Fruit fly (Drosophila melanogaster): ENCODE data around the gene mus81.

Gene mus81

DNA sequence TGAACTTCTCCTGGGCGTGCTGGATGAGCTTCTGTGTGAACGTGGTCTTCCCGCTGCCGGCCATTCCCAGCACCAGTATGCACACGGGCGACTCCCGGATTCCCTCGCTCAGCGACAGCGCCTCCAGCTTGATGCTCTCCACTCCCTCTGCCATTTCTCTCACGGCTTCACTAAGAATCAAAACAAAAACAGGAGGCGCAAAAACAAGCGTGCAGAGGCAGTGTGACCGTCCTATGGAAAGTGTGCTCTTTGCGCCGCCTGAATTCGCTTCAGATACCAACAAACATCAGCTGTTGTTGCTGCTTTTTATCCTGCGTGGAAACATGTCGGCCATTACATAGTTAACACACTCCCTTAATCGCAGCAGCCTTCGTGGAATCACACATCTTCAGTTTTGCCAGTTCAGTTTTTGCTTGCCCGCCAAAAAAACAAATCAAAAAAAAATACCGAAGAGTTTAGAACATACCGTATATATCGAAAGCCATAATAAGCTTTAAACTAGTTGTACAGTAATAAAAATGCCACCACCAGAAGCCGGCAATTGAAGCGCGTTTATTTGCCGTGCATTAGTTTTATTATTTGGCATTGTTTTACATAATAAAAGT, at the start of gene mus81, which contains the start of gene CG3704 (continued):
- TF ChIP-seq Scr (GFP tag; IDR thresholded peaks at IDR 0.05; ENCODE audit: partially characterized antibody) (peak; percentile 68), twi (tag; optimal IDR thresholded peaks at IDR 0.05) (no peak), Doc3 (GFP tag; IDR thresholded peaks at IDR 0.05; ENCODE audit: partially characterized antibody) (peak; percentile 52; the same call in 2 of the 3 replicates), CG13624 (GFP tag; optimal IDR thresholded peaks at IDR 0.05) (no peak), MTF-1 (GFP tag; optimal IDR thresholded peaks at IDR 0.05; ENCODE audit: borderline replicate concordance) (no peak), btn (GFP tag; optimal IDR thresholded peaks at IDR 0.05) (no peak), CG8281 (tag; optimal IDR thresholded peaks at IDR 0.05) (no peak), fd102C (GFP tag; optimal IDR thresholded peaks at IDR 0.05) (no peak), CkIIα-i1 (GFP tag; IDR thresholded peaks at IDR 0.05) (no peak), CG42726 (GFP tag; IDR thresholded peaks at IDR 0.05; ENCODE audit: partially characterized antibody) (no peak), aop (GFP tag; IDR thresholded peaks at IDR 0.05) (no peak), gro (GFP tag; optimal IDR thresholded peaks at IDR 0.05) (no peak), Hey (tag; optimal IDR thresholded peaks at IDR 0.05) (no peak), tx (GFP tag; optimal IDR thresholded peaks at IDR 0.05) (no peak), CG15601 (tag; optimal IDR thresholded peaks at IDR 0.05) (no peak), lmd (GFP tag; IDR thresholded peaks at IDR 0.05) (no peak), oc (tag; optimal IDR thresholded peaks at IDR 0.05) (no peak), gsb-n (tag; optimal IDR thresholded peaks at IDR 0.05) (peak; percentile 2), HLH4C (GFP tag; IDR thresholded peaks at IDR 0.05; ENCODE audit: partially characterized antibody) (0 out of 3 replicates have a peak, but pooled peaks have one; percentile 29), Dref (GFP tag; IDR thresholded peaks at IDR 0.05) (no peak), odd (GFP tag; optimal IDR thresholded peaks at IDR 0.05) (no peak), sd (tag; optimal IDR thresholded peaks at IDR 0.05) (no peak), CG14050 (GFP tag; IDR thresholded peaks at IDR 0.05) (no peak), CG10209 (GFP tag; optimal IDR thresholded peaks at IDR 0.05) (no peak), CG10543 (GFP tag; optimal IDR thresholded peaks at IDR 0.05) (no peak), Deaf1 (tag; optimal IDR thresholded peaks at IDR 0.05) (no peak), exex (tag; optimal IDR thresholded peaks at IDR 0.05) (no peak), CG30431 (GFP tag; optimal IDR thresholded peaks at IDR 0.05) (no peak), bab2 (GFP tag; optimal IDR thresholded peaks at IDR 0.05) (no peak), Hand (GFP tag; optimal IDR thresholded peaks at IDR 0.05) (no peak), CG18619 (GFP tag; optimal IDR thresholded peaks at IDR 0.05) (no peak), CG15479 (GFP tag; optimal IDR thresholded peaks at IDR 0.05) (no peak), amos (GFP tag; IDR thresholded peaks at IDR 0.05; ENCODE audit: partially characterized antibody) (no peak), CG12744 (GFP tag; optimal IDR thresholded peaks at IDR 0.05) (no peak), CG2129 (GFP tag; IDR thresholded peaks at IDR 0.05; ENCODE audit: partially characterized antibody) (0 out of 2 replicates have a peak, but pooled peaks have one; percentile 12)

DNA sequence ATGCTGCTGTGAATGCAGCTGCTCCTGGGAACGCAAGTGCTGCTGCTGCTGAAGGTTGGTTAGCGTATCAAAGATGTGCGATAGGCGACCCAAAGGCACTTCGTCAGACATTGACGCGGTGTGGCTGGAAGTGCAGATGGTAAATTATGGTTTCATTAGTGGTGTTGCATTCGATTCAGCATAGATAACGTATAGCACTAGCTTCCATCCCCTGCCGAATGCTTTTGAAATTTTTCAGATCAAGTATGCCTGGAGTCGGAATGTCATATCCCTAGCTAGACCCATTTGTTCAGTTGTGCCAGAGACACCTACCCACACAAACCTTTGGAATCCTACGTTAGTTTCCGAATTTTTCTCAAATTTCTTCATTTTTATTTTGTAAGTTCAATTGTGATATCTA, 46.7 kb upstream of the mus81 start, which contains the start of gene CG11663:
Gene CG11663, plus strand, starts transcription at position 301 of the 400 bp plus-strand sequence.
- TF ChIP-seq chif (GFP tag; optimal IDR thresholded peaks at IDR 0.05) (no peak), gcm (GFP tag; optimal IDR thresholded peaks at IDR 0.05) (no peak), psq (GFP tag; optimal IDR thresholded peaks at IDR 0.05) (no peak), sqz (GFP tag; optimal IDR thresholded peaks at IDR 0.05) (no peak), Dip3 (GFP tag; optimal IDR thresholded peaks at IDR 0.05) (no peak), fd96Cb (tag; optimal IDR thresholded peaks at IDR 0.05) (no peak), sens-2 (GFP tag; IDR thresholded peaks at IDR 0.05) (no peak), Neu2 (GFP tag; optimal IDR thresholded peaks at IDR 0.05; ENCODE audit: borderline replicate concordance) (no peak), Mrtf (GFP tag; IDR thresholded peaks at IDR 0.05) (no peak), pnt (GFP tag; optimal IDR thresholded peaks at IDR 0.05) (no peak), CG9437 (GFP tag; optimal IDR thresholded peaks at IDR 0.05) (no peak), Vsx1 (GFP tag; optimal IDR thresholded peaks at IDR 0.05) (no peak), CG13287 (GFP tag; IDR thresholded peaks at IDR 0.05; ENCODE audit: partially characterized antibody) (no peak), CG17328 (GFP tag; IDR thresholded peaks at IDR 0.05) (no peak), ERR (GFP tag; optimal IDR thresholded peaks at IDR 0.05) (no peak)
